Fruit fly (Drosophila melanogaster): Measurements from ENCODE around the gene CG4582.

Gene CG4582

dm6 chr3R:25623800-25624791 is 41.1 kb upstream of the CG4582 start, which contains the start of gene Npl4 (continued):
- TF ChIP-seq pita (GFP tag; optimal IDR thresholded peaks at IDR 0.05) (no peak), stwl (tag; optimal IDR thresholded peaks at IDR 0.05) (peak; percentile 67), HLH4C (GFP tag; IDR thresholded peaks at IDR 0.05; ENCODE audit: partially characterized antibody) (peak; percentile 99), kah (GFP tag; optimal IDR thresholded peaks at IDR 0.05) (no peak), fd96Cb (tag; optimal IDR thresholded peaks at IDR 0.05) (no peak), HmgZ (tag; optimal IDR thresholded peaks at IDR 0.05) (no peak), sna (GFP tag; IDR thresholded peaks at IDR 0.05; ENCODE audit: partially characterized antibody) (peak; percentile 87), schlank (tag; optimal IDR thresholded peaks at IDR 0.05) (no peak), bsh (GFP tag; optimal IDR thresholded peaks at IDR 0.05) (no peak), tup (GFP tag; optimal IDR thresholded peaks at IDR 0.05) (no peak), Neu2 (GFP tag; optimal IDR thresholded peaks at IDR 0.05; ENCODE audit: borderline replicate concordance) (no peak), chn (GFP tag; optimal IDR thresholded peaks at IDR 0.05) (no peak), CG14050 (GFP tag; IDR thresholded peaks at IDR 0.05) (no peak), sisA (GFP tag; IDR thresholded peaks at IDR 0.05) (no peak), chinmo (GFP tag; IDR thresholded peaks at IDR 0.05; ENCODE audit: partially characterized antibody) (peak; percentile 94), CG9797 (GFP tag; optimal IDR thresholded peaks at IDR 0.05) (peak; percentile 36), CG11695 (GFP tag; IDR thresholded peaks at IDR 0.05) (0 out of 3 replicates have a peak, but pooled peaks have one; percentile 58), CG17186 (GFP tag; optimal IDR thresholded peaks at IDR 0.05) (peak; percentile 32), CG13424 (tag; optimal IDR thresholded peaks at IDR 0.05) (no peak), Sry-δ (GFP tag; optimal IDR thresholded peaks at IDR 0.05) (peak; percentile 92), CG1024 (GFP tag; IDR thresholded peaks at IDR 0.05) (0 out of 2 replicates have a peak, but pooled peaks have one; percentile 9), gce (GFP tag; IDR thresholded peaks at IDR 0.05) (peak; percentile 43; the same call in 1 of the 3 replicates), vvl (GFP tag; IDR thresholded peaks at IDR 0.05) (peak; percentile 19; the same call in 1 of the 2 replicates), inv (GFP tag; IDR thresholded peaks at IDR 0.05; ENCODE audit: partially characterized antibody) (peak; percentile 82), trem (tag; optimal IDR thresholded peaks at IDR 0.05) (peak; percentile 93), CG12659 (GFP tag; optimal IDR thresholded peaks at IDR 0.05) (peak; percentile 12), aop (GFP tag; IDR thresholded peaks at IDR 0.05) (no peak), maf-S (GFP tag; optimal IDR thresholded peaks at IDR 0.05) (no peak), gfzf (GFP tag; optimal IDR thresholded peaks at IDR 0.05) (peak; percentile 31), disco-r (GFP tag; optimal IDR thresholded peaks at IDR 0.05) (no peak), Ravus (GFP tag; IDR thresholded peaks at IDR 0.05) (peak; percentile 56), CG17829 (tag; optimal IDR thresholded peaks at IDR 0.05) (peak; percentile 37), zen (tag; optimal IDR thresholded peaks at IDR 0.05) (no peak), lola (GFP tag; optimal IDR thresholded peaks at IDR 0.05) (no peak), CG14710 (tag; optimal IDR thresholded peaks at IDR 0.05) (peak; percentile 12), CG32532 (GFP tag; IDR thresholded peaks at IDR 0.05) (peak; percentile 30; the same call in 1 of the 2 replicates), CG14860 (GFP tag; IDR thresholded peaks at IDR 0.05; ENCODE audit: partially characterized antibody) (peak; percentile 91), Ets65A (GFP tag) (no peak), Dref (GFP tag; IDR thresholded peaks at IDR 0.05) (peak; percentile 99), hb (GFP tag; IDR thresholded peaks at IDR 0.05; ENCODE audit: partially characterized antibody) (peak; percentile 98), CG2678 (tag; optimal IDR thresholded peaks at IDR 0.05) (no peak), E2f2 (GFP tag; IDR thresholded peaks at IDR 0.05) (peak; percentile 95), BEAF-32 (GFP tag; optimal IDR thresholded peaks at IDR 0.05) (peak; percentile 77), CG13287 (GFP tag; IDR thresholded peaks at IDR 0.05; ENCODE audit: partially characterized antibody) (peak; percentile 94), CG5953 (GFP tag; IDR thresholded peaks at IDR 0.05) (0 out of 2 replicates have a peak, but pooled peaks have one; percentile 9), dmrt11E (tag; optimal IDR thresholded peaks at IDR 0.05) (peak; percentile 50)
